Fruit fly (Drosophila melanogaster) whole organism, adult: ENCODE data around the gene Mlc2.

Experiments
- Clk ChIP-seq: fragments of 200-800 bp; sonication (Bioruptor generic); optimal IDR thresholded peaks from 2 replicates; lab custom pipeline; 2017; ENCODE audit warnings: missing biosample characterization, missing genetic modification characterization
- Mnt ChIP-seq: fragments of 200-800 bp; sonication (Bioruptor generic); optimal IDR thresholded peaks from 2 replicates; lab custom pipeline; 2016; ENCODE audit warnings: missing biosample characterization, mild to moderate bottlenecking, missing genetic modification characterization
- cic ChIP-seq: fragments of 200-800 bp; sonication (Bioruptor generic); optimal IDR thresholded peaks from 2 replicates; lab custom pipeline; 2017; ENCODE audit warnings: missing biosample characterization, mild to moderate bottlenecking, missing genetic modification characterization, moderate library complexity
- cnc ChIP-seq, 2 experiments: fragments of >200 bp; optimal IDR thresholded peaks; 2 replicates each; lab custom pipeline; 2017
- kay ChIP-seq: fragments of 200-800 bp; sonication (Bioruptor generic); peaks from one replicate; lab custom pipeline; 2016; ENCODE audit warnings: missing biosample characterization, missing genetic modification characterization, borderline replicate concordance
- ovo ChIP-seq: fragments of 200-800 bp; sonication (Bioruptor generic); optimal IDR thresholded peaks from 2 replicates; lab custom pipeline; 2016; ENCODE audit warnings: missing biosample characterization, missing genetic modification characterization
- tj ChIP-seq: fragments of 200-800 bp; sonication (Bioruptor generic); optimal IDR thresholded peaks from 3 replicates; lab custom pipeline; 2017; ENCODE audit warnings: missing biosample characterization, mild to moderate bottlenecking, missing genetic modification characterization, moderate library complexity
- toe ChIP-seq: fragments of 200-800 bp; sonication (Bioruptor generic); optimal IDR thresholded peaks from 2 replicates; lab custom pipeline; 2016; ENCODE audit warnings: missing biosample characterization, missing genetic modification characterization

DNA sequence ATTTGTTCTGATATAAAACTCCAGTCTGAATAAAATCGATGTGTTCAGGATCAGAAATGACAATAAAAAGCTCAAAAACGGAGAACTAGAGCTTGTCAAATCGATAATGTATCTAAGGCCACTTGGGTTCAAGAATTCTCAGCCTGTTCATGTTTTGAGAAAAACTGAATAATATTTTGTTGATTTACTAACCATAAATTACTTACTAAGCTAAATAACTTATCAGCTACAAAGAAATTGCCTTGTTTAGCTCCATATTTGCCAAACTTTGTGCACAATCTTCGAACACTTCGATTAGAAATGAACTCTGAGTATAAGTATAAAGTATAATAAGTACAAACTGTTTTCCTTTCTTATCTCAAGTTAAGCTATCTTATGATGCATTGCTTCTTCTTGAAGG, 42.1 kb downstream of the Mlc2 start, which contains the start of gene CG31029:
- TF ChIP-seq kay (GFP tag; lab: Kevin White, UChicago) (no peak), cic (GFP tag; lab: Kevin White, UChicago) (no peak), tj (no peak), Mnt (GFP tag; lab: Kevin White, UChicago) (no peak), cnc (optimal IDR thresholded peaks at IDR 0.05; lab: Kevin White, UChicago) (no peak), Clk (GFP tag; lab: Kevin White, UChicago) (no peak), ovo (no peak), toe (GFP tag; lab: Kevin White, UChicago) (no peak)
